Fruit fly (Drosophila melanogaster) whole organism, embryonic: ENCODE results near the gene CG42591.

ENCODE experiments used
- B-H2 ChIP-seq: fragments of 200-800 bp; sonication (Bioruptor generic); optimal IDR thresholded peaks from 2 replicates; lab custom pipeline; 2018; ENCODE audit warnings: missing biosample characterization, mild to moderate bottlenecking, missing genetic modification characterization
- CG10565 ChIP-seq: fragments of 200-800 bp; sonication (Bioruptor generic); optimal IDR thresholded peaks from 3 replicates; lab custom pipeline; 2016; ENCODE audit warnings: missing biosample characterization, mild to moderate bottlenecking, missing genetic modification characterization
- CG12155 ChIP-seq: fragments of 200-800 bp; sonication (Bioruptor generic); optimal IDR thresholded peaks from 3 replicates; lab custom pipeline; 2016; ENCODE audit warnings: missing biosample characterization, missing genetic modification characterization
- CG12659 ChIP-seq: fragments of 200-800 bp; sonication (Bioruptor generic); optimal IDR thresholded peaks from 3 replicates; lab custom pipeline; 2017; ENCODE audit warnings: mild to moderate bottlenecking, missing biosample characterization, missing genetic modification reagents, missing genetic modification characterization
- CG14860 ChIP-seq: fragments of 200-800 bp; sonication (Bioruptor generic); IDR thresholded peaks from 3 replicates; pipeline ENCODE4 v1.3.6; 2022; ENCODE audit warnings: missing biosample characterization, missing genetic modification characterization; ENCODE audit not compliant: partially characterized antibody
- CG17912 ChIP-seq: fragments of 200-800 bp; sonication (Bioruptor generic); optimal IDR thresholded peaks from 2 replicates; lab custom pipeline; 2018; ENCODE audit warnings: missing biosample characterization, mild to moderate bottlenecking, missing genetic modification characterization
- CG2202 ChIP-seq: fragments of 200-800 bp; sonication (Bioruptor generic); optimal IDR thresholded peaks from 2 replicates; lab custom pipeline; 2018; ENCODE audit warnings: missing biosample characterization, mild to moderate bottlenecking, missing genetic modification characterization
- CG32767 ChIP-seq: fragments of 200-800 bp; sonication (Bioruptor generic); IDR thresholded peaks from 2 replicates; pipeline ENCODE4 v1.3.6; 2022; ENCODE audit warnings: missing biosample characterization, missing genetic modification characterization
- CG33557 ChIP-seq: fragments of 200-800 bp; sonication (Bioruptor generic); optimal IDR thresholded peaks from 2 replicates; lab custom pipeline; 2019; ENCODE audit warnings: missing biosample characterization, mild to moderate bottlenecking, missing genetic modification characterization, moderate library complexity
- CG3407 ChIP-seq: fragments of 200-800 bp; sonication (Bioruptor generic); optimal IDR thresholded peaks from 2 replicates; lab custom pipeline; 2018; ENCODE audit warnings: missing biosample characterization, mild to moderate bottlenecking, missing genetic modification characterization
- CG4282 ChIP-seq: fragments of 200-800 bp; sonication (Bioruptor generic); optimal IDR thresholded peaks from 2 replicates; lab custom pipeline; 2016; ENCODE audit warnings: missing biosample characterization, missing genetic modification characterization
- CG4404 ChIP-seq: fragments of 200-800 bp; sonication (Bioruptor generic); IDR thresholded peaks from 2 replicates; pipeline ENCODE4 v1.3.6; 2022; ENCODE audit warnings: missing biosample characterization, missing genetic modification characterization
- CG4707 ChIP-seq: fragments of 200-800 bp; sonication (Bioruptor generic); optimal IDR thresholded peaks from 2 replicates; lab custom pipeline; 2018; ENCODE audit warnings: missing biosample characterization, mild to moderate bottlenecking, missing genetic modification characterization, moderate library complexity
- CG8281 ChIP-seq: fragments of 200-800 bp; sonication (Bioruptor generic); optimal IDR thresholded peaks from 2 replicates; lab custom pipeline; 2018; ENCODE audit warnings: missing biosample characterization, mild to moderate bottlenecking, missing genetic modification characterization, moderate library complexity
- CG8290 ChIP-seq, 3 experiments: fragments of 200-800 bp; sonication (Bioruptor generic); optimal IDR thresholded peaks; 2 replicates each; lab custom pipeline; 2016 to 2019; ENCODE audit warnings: missing biosample characterization in 3 of 3, missing genetic modification characterization in 3 of 3, mild to moderate bottlenecking in 2 of 3, moderate library complexity in 1 of 3
- D19A ChIP-seq: fragments of 200-800 bp; optimal IDR thresholded peaks from 3 replicates; lab custom pipeline; 2019; ENCODE audit warnings: missing biosample characterization, mild to moderate bottlenecking, missing genetic modification characterization, moderate library complexity
- Dad ChIP-seq: fragments of 200-800 bp; sonication (Bioruptor generic); optimal IDR thresholded peaks from 3 replicates; lab custom pipeline; 2016; ENCODE audit warnings: missing biosample characterization, missing genetic modification characterization
- Dip2 ChIP-seq: fragments of 200-800 bp; sonication (Bioruptor generic); IDR thresholded peaks from 2 replicates; pipeline ENCODE4 v1.3.6; 2022; ENCODE audit warnings: missing biosample characterization, missing genetic modification characterization
- Ets97D ChIP-seq: fragments of 200-800 bp; sonication (Bioruptor generic); optimal IDR thresholded peaks from 3 replicates; lab custom pipeline; 2016; ENCODE audit warnings: missing biosample characterization, missing genetic modification characterization
- Gug ChIP-seq: fragments of 200-800 bp; sonication (Bioruptor generic); IDR thresholded peaks from 4 replicates; pipeline ENCODE4 v1.3.6; 2022; ENCODE audit warnings: missing biosample characterization, missing genetic modification characterization
- H2.0 ChIP-seq: fragments of 200-800 bp; sonication (Bioruptor generic); IDR thresholded peaks from 2 replicates; pipeline ENCODE4 v1.3.6; 2022; ENCODE audit warnings: missing biosample characterization, missing genetic modification characterization
- HLH4C ChIP-seq: fragments of 200-800 bp; sonication (Bioruptor generic); IDR thresholded peaks from 3 replicates; pipeline ENCODE4 v1.3.6; 2022; ENCODE audit warnings: missing biosample characterization, missing genetic modification characterization; ENCODE audit not compliant: partially characterized antibody
- HLH54F ChIP-seq: fragments of 200-800 bp; sonication (Bioruptor generic); optimal IDR thresholded peaks from 3 replicates; lab custom pipeline; 2016; ENCODE audit warnings: missing biosample characterization, missing genetic modification characterization
- Hmx ChIP-seq: fragments of 200-800 bp; sonication (Bioruptor generic); optimal IDR thresholded peaks from 2 replicates; lab custom pipeline; 2016; ENCODE audit warnings: missing biosample characterization, missing genetic modification characterization
- Mad ChIP-seq: fragments of 200-800 bp; sonication (Bioruptor generic); optimal IDR thresholded peaks from 2 replicates; lab custom pipeline; 2016; ENCODE audit warnings: missing biosample characterization, missing genetic modification characterization
- Meics ChIP-seq: fragments of 200-800 bp; sonication (Bioruptor generic); optimal IDR thresholded peaks from 2 replicates; lab custom pipeline; 2017; ENCODE audit warnings: missing biosample characterization, mild to moderate bottlenecking, missing genetic modification characterization
- NC2α ChIP-seq: fragments of 200-800 bp; sonication (Bioruptor generic); optimal IDR thresholded peaks from 2 replicates; lab custom pipeline; 2016; ENCODE audit warnings: missing biosample characterization, missing genetic modification characterization
- Nf-YB ChIP-seq: fragments of 200-800 bp; sonication (Bioruptor generic); optimal IDR thresholded peaks from 3 replicates; lab custom pipeline; 2019; ENCODE audit warnings: missing biosample characterization, mild to moderate bottlenecking, missing genetic modification characterization, moderate library complexity
- Stat92E ChIP-seq, 3 experiments: fragments of >200 bp in 2 of 3; fragments of 200-800 bp in 1 of 3; sonication (Bioruptor generic) in 1 of 3; optimal IDR thresholded peaks; 2 replicates each; lab custom pipeline; 2017 to 2019; ENCODE audit warnings: missing biosample characterization in 3 of 3, missing genetic modification characterization in 3 of 3, mild to moderate bottlenecking in 1 of 3, moderate library complexity in 1 of 3
- YL-1 ChIP-seq: fragments of 200-800 bp; sonication (Bioruptor generic); optimal IDR thresholded peaks from 3 replicates; lab custom pipeline; 2017; ENCODE audit warnings: missing biosample characterization, mild to moderate bottlenecking, missing genetic modification characterization
- amos ChIP-seq: fragments of 200-800 bp; sonication (Bioruptor generic); IDR thresholded peaks from 2 replicates; pipeline ENCODE4 v1.3.6; 2022; ENCODE audit warnings: missing biosample characterization, missing genetic modification characterization; ENCODE audit not compliant: partially characterized antibody
- ase ChIP-seq: fragments of 200-800 bp; sonication (Bioruptor generic); IDR thresholded peaks from 3 replicates; pipeline ENCODE4 v1.3.6; 2022; ENCODE audit warnings: missing biosample characterization, missing genetic modification characterization
- bbx ChIP-seq: fragments of 200-800 bp; sonication (Bioruptor generic); IDR thresholded peaks from 2 replicates; pipeline ENCODE4 v1.3.6; 2022; ENCODE audit warnings: missing biosample characterization, missing genetic modification characterization; ENCODE audit not compliant: partially characterized antibody
- br ChIP-seq: fragments of >200 bp; optimal IDR thresholded peaks from 2 replicates; lab custom pipeline; 2017
- cg ChIP-seq: fragments of 200-800 bp; sonication (Bioruptor generic); optimal IDR thresholded peaks from 3 replicates; lab custom pipeline; 2019; ENCODE audit warnings: missing biosample characterization, mild to moderate bottlenecking, missing genetic modification characterization, moderate library complexity
- croc ChIP-seq: fragments of 200-800 bp; sonication (Bioruptor generic); conservative IDR thresholded peaks from 3 replicates; pipeline ENCODE4 v1.3.6; 2022; ENCODE audit warnings: missing biosample characterization, missing genetic modification characterization
- crp ChIP-seq, 2 experiments: fragments of 200-800 bp; sonication (Bioruptor generic); optimal IDR thresholded peaks; 2 replicates in 1 of 2; 3 replicates in 1 of 2; lab custom pipeline; 2017; ENCODE audit warnings: missing biosample characterization in 2 of 2, missing genetic modification characterization in 2 of 2, mild to moderate bottlenecking in 1 of 2, moderate library complexity in 1 of 2
- da ChIP-seq: fragments of 200-800 bp; sonication (Bioruptor generic); optimal IDR thresholded peaks from 2 replicates; lab custom pipeline; 2016; ENCODE audit warnings: missing biosample characterization, missing genetic modification characterization
- dimm ChIP-seq: fragments of 200-800 bp; sonication (Bioruptor generic); IDR thresholded peaks from 2 replicates; pipeline ENCODE4 v1.3.6; 2022; ENCODE audit warnings: missing biosample characterization, missing genetic modification characterization
- fd96Cb ChIP-seq: fragments of 200-800 bp; sonication (Bioruptor generic); optimal IDR thresholded peaks from 2 replicates; lab custom pipeline; 2018; ENCODE audit warnings: missing biosample characterization, mild to moderate bottlenecking, missing genetic modification characterization, moderate library complexity
- lab ChIP-seq: fragments of 200-800 bp; sonication (Bioruptor generic); optimal IDR thresholded peaks from 3 replicates; lab custom pipeline; 2017; ENCODE audit warnings: missing biosample characterization, missing genetic modification characterization, mild to moderate bottlenecking, moderate library complexity, missing genetic modification reagents
- org-1 ChIP-seq: fragments of 200-800 bp; sonication (Bioruptor generic); optimal IDR thresholded peaks from 2 replicates; lab custom pipeline; 2017; ENCODE audit warnings: missing biosample characterization, missing genetic modification characterization
- pzg ChIP-seq: fragments of 200-800 bp; sonication (Bioruptor generic); optimal IDR thresholded peaks from 3 replicates; lab custom pipeline; 2018; ENCODE audit warnings: missing biosample characterization, mild to moderate bottlenecking, missing genetic modification characterization, moderate library complexity
- row ChIP-seq: fragments of 200-800 bp; sonication (Bioruptor generic); IDR thresholded peaks from 3 replicates; pipeline ENCODE4 v1.3.6; 2022; ENCODE audit warnings: missing biosample characterization, missing genetic modification characterization
- sisA ChIP-seq: fragments of 200-800 bp; sonication (Bioruptor generic); IDR thresholded peaks from 2 replicates; pipeline ENCODE4 v1.3.6; 2022; ENCODE audit warnings: missing biosample characterization, missing genetic modification characterization
- sqz ChIP-seq: fragments of 200-800 bp; sonication (Bioruptor generic); optimal IDR thresholded peaks from 3 replicates; lab custom pipeline; 2018; ENCODE audit warnings: missing biosample characterization, mild to moderate bottlenecking, missing genetic modification characterization
- sr ChIP-seq: fragments of 200-800 bp; sonication (Bioruptor generic); IDR thresholded peaks from 3 replicates; pipeline ENCODE4 v1.3.6; 2022; ENCODE audit warnings: missing biosample characterization, missing genetic modification characterization
- sug ChIP-seq: fragments of 200-800 bp; optimal IDR thresholded peaks from 2 replicates; lab custom pipeline; 2019; ENCODE audit warnings: missing biosample characterization, mild to moderate bottlenecking, missing genetic modification characterization, moderate library complexity
- tgo ChIP-seq: fragments of 200-800 bp; sonication (Bioruptor generic); IDR thresholded peaks from 3 replicates; pipeline ENCODE4 v1.3.6; 2022; ENCODE audit warnings: missing biosample characterization, missing genetic modification characterization
- vfl ChIP-seq: fragments of 200-800 bp; sonication (Bioruptor generic); optimal IDR thresholded peaks from 2 replicates; lab custom pipeline; 2016; ENCODE audit warnings: missing biosample characterization, missing genetic modification characterization
- vnd ChIP-seq: fragments of 200-800 bp; sonication (Bioruptor generic); IDR thresholded peaks from 3 replicates; pipeline ENCODE4 v1.3.6; 2022; ENCODE audit warnings: missing biosample characterization, missing genetic modification characterization; ENCODE audit not compliant: partially characterized antibody

Gene CG42591

dm6 chr3L:8110171-8110570 is 40.4 kb upstream of the CG42591 start, which contains the start of gene Nulp1 (continued):
- TF ChIP-seq croc (GFP tag; lab: Robert Waterston, UW) (no peak), D19A (tag; lab: Kevin White, UChicago) (no peak), ase (GFP tag; lab: Robert Waterston, UW) (no peak), lab (GFP tag; lab: Kevin White, UChicago) (no peak), Ets97D (GFP tag; lab: Kevin White, UChicago) (peak; percentile 57), NC2α (GFP tag; lab: Kevin White, UChicago) (no peak), pzg (GFP tag; lab: Kevin White, UChicago) (peak; percentile 75), sr (GFP tag; lab: Robert Waterston, UW) (no peak), HLH4C (GFP tag; lab: Robert Waterston, UW) (no peak), sisA (no peak), CG10565 (GFP tag; lab: Kevin White, UChicago) (no peak), HLH54F (GFP tag; lab: Kevin White, UChicago) (peak; percentile 55), dimm (GFP tag; lab: Robert Waterston, UW) (no peak), row (GFP tag; lab: Robert Waterston, UW) (peak; percentile 43; the same call in 1 of the 3 replicates), Gug (no peak), vfl (GFP tag; lab: Kevin White, UChicago) (no peak), crp (GFP tag; optimal IDR thresholded peaks at IDR 0.05; lab: Kevin White, UChicago) (peak in 1 of 2 experiments; percentile 75), vnd (GFP tag; lab: Robert Waterston, UW) (0 out of 3 replicates have a peak, but pooled peaks have one; percentile 15), cg (GFP tag; lab: Kevin White, UChicago) (no peak), Hmx (GFP tag; lab: Kevin White, UChicago) (no peak), CG2202 (tag; lab: Kevin White, UChicago) (no peak), H2.0 (GFP tag; lab: Robert Waterston, UW) (no peak), amos (GFP tag; lab: Robert Waterston, UW) (peak; percentile 16; the same call in 1 of the 2 replicates), CG4707 (GFP tag; lab: Kevin White, UChicago) (no peak), Stat92E (GFP tag; optimal IDR thresholded peaks at IDR 0.05; lab: Kevin White, UChicago) (no peak), sqz (peak; percentile 85), fd96Cb (tag; lab: Kevin White, UChicago) (no peak), CG4404 (no peak), tgo (GFP tag; lab: Robert Waterston, UW) (no peak), Mad (GFP tag; lab: Kevin White, UChicago) (no peak), CG4282 (GFP tag; lab: Kevin White, UChicago) (no peak), CG8290 (GFP tag; optimal IDR thresholded peaks at IDR 0.05; lab: Kevin White, UChicago) (no peak), CG8290 (tag; optimal IDR thresholded peaks at IDR 0.05; lab: Kevin White, UChicago) (peak in 1 of 2 experiments; percentile 67), Dad (GFP tag; lab: Kevin White, UChicago) (no peak), br (lab: Kevin White, UChicago) (no peak), CG17912 (GFP tag; lab: Kevin White, UChicago) (no peak), Nf-YB (GFP tag; lab: Kevin White, UChicago) (no peak), da (GFP tag; lab: Kevin White, UChicago) (peak; percentile 57), sug (tag; lab: Kevin White, UChicago) (peak; percentile 70), CG12155 (peak; percentile 14), CG12659 (GFP tag; lab: Kevin White, UChicago) (peak; percentile 50), CG8281 (tag; lab: Kevin White, UChicago) (no peak), Dip2 (GFP tag; lab: Robert Waterston, UW) (no peak), CG33557 (GFP tag; lab: Kevin White, UChicago) (no peak), CG3407 (GFP tag; lab: Kevin White, UChicago) (no peak), YL-1 (GFP tag; lab: Kevin White, UChicago) (peak; percentile 48), B-H2 (GFP tag; lab: Kevin White, UChicago) (no peak), CG14860 (no peak), bbx (GFP tag; lab: Robert Waterston, UW) (peak; percentile 55), org-1 (GFP tag; lab: Kevin White, UChicago) (no peak), CG32767 (GFP tag; lab: Robert Waterston, UW) (no peak), Meics (peak; percentile 10)
